Fruit fly (Drosophila melanogaster): Measurements from ENCODE around the gene TTLL5.
"Not testable (repeated sequence)": the region's sequence is repeated elsewhere in the genome, so short reads cannot be mapped to it uniquely, and the experiment has no call there.

DNA sequence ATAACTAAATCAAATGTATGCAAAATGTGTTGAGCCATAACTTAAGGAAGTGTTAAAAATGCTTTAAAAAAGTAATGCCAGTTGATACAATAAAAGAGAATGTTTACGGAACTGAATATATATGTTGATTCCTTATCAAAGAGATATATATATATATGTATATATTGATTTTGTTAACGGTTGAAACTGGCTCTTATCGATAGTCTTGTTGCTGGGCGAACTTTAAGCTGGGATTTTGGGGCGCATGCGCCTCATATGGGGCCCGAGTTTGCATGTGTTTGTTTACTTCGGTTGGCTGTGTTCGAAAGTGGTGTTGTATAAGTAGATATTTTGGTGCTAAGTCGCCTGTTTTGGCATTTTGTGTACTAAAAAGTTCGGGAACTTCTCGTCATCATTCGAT lies 8.3 kb upstream of the TTLL5 start, which contains the start of gene Bili:
- not testable (repeated sequence) for TF ChIP-seq usp (GFP tag; optimal IDR thresholded peaks at IDR 0.05); psq (optimal IDR thresholded peaks at IDR 0.05)
